Worm (Caenorhabditis elegans) whole organism, L1 larva: ENCODE data around the gene Y1B5A.1.

Experiments
- C34B4.2 ChIP-seq: sonication (generic microtip); optimal IDR thresholded peaks from 2 replicates; lab custom pipeline; 2017; ENCODE audit warnings: mild to moderate bottlenecking, missing genetic modification characterization, missing compliant biosample characterization
- F16B12.6 ChIP-seq: fragments of 150-350 bp; optimal IDR thresholded peaks from 2 replicates; lab custom pipeline; 2014; ENCODE audit warnings: missing biosample characterization, missing genetic modification characterization
- Y116A8C.19 ChIP-seq: sonication (generic microtip); optimal IDR thresholded peaks from 2 replicates; lab custom pipeline; 2016; ENCODE audit warnings: missing compliant biosample characterization, missing genetic modification characterization, borderline replicate concordance
- ama-1 ChIP-seq: fragments of 150-350 bp; optimal IDR thresholded peaks from 2 replicates; lab custom pipeline; 2014
- blmp-1 ChIP-seq: fragments of 150-350 bp; optimal IDR thresholded peaks from 2 replicates; lab custom pipeline; 2014; ENCODE audit warnings: missing biosample characterization, missing genetic modification characterization
- ces-1 ChIP-seq: fragments of 150-350 bp; optimal IDR thresholded peaks from 2 replicates; lab custom pipeline; 2014; ENCODE audit warnings: missing biosample characterization, missing genetic modification reagents, missing genetic modification characterization
- dsc-1 ChIP-seq: sonication (generic microtip); optimal IDR thresholded peaks from 2 replicates; lab custom pipeline; 2016; ENCODE audit warnings: mild to moderate bottlenecking, missing genetic modification characterization, missing compliant biosample characterization
- efl-1 ChIP-seq, 4 experiments: fragments of 150-350 bp; optimal IDR thresholded peaks in 3 of 4; peaks in 1 of 4; 1 replicate in 1 of 4; 2 replicates in 3 of 4; lab custom pipeline; 2014; ENCODE audit warnings: missing biosample characterization in 2 of 4, missing genetic modification characterization in 2 of 4, missing genetic modification reagents in 2 of 4
- egl-13 ChIP-seq: sonication (generic microtip); optimal IDR thresholded peaks from 2 replicates; lab custom pipeline; 2016; ENCODE audit warnings: missing genotype, missing genetic modification reagents, missing genetic modification characterization, missing compliant biosample characterization
- egl-27 ChIP-seq, 2 experiments: fragments of 150-350 bp in 1 of 2; sonication (generic microtip); optimal IDR thresholded peaks; 3 replicates each; lab custom pipeline; 2017 to 2018; ENCODE audit warnings: missing biosample characterization in 2 of 2, missing genetic modification characterization in 2 of 2, missing genetic modification reagents in 2 of 2
- elt-2 ChIP-seq: sonication (generic microtip); optimal IDR thresholded peaks from 2 replicates; lab custom pipeline; 2016; ENCODE audit warnings: missing genetic modification characterization, mild to moderate bottlenecking, inconsistent platforms, missing compliant biosample characterization, missing genetic modification reagents
- fkh-4 ChIP-seq: sonication (generic microtip); optimal IDR thresholded peaks from 2 replicates; lab custom pipeline; 2016; ENCODE audit warnings: missing compliant biosample characterization, missing genetic modification characterization, borderline replicate concordance
- fkh-8 ChIP-seq: sonication (generic microtip); optimal IDR thresholded peaks from 2 replicates; lab custom pipeline; 2016; ENCODE audit warnings: mild to moderate bottlenecking, missing genetic modification characterization, missing compliant biosample characterization
- fos-1 ChIP-seq: fragments of 150-350 bp; optimal IDR thresholded peaks from 2 replicates; lab custom pipeline; 2014; ENCODE audit warnings: missing biosample characterization, missing genetic modification characterization
- hlh-17 ChIP-seq: fragments of 200-800 bp; sonication (Bioruptor generic); optimal IDR thresholded peaks from 2 replicates; lab custom pipeline; 2018; ENCODE audit warnings: missing genetic modification characterization, mild to moderate bottlenecking, missing compliant biosample characterization, moderate library complexity, borderline replicate concordance
- lin-14 ChIP-seq: fragments of 200-800 bp; sonication (Bioruptor generic); optimal IDR thresholded peaks from 2 replicates; lab custom pipeline; 2018; ENCODE audit warnings: mild to moderate bottlenecking, missing genetic modification characterization, moderate library complexity, missing compliant biosample characterization
- lin-15B ChIP-seq: fragments of 150-350 bp; sonication (generic microtip); optimal IDR thresholded peaks from 3 replicates; lab custom pipeline; 2014; ENCODE audit warnings: missing biosample characterization, missing genetic modification characterization
- mdl-1 ChIP-seq, 2 experiments: fragments of 150-350 bp; optimal IDR thresholded peaks; 2 replicates each; lab custom pipeline; 2014 to 2017; ENCODE audit warnings: missing biosample characterization in 2 of 2, missing genetic modification characterization in 2 of 2, inconsistent platforms in 1 of 2
- mef-2 ChIP-seq: fragments of 150-350 bp; optimal IDR thresholded peaks from 2 replicates; lab custom pipeline; 2014; ENCODE audit warnings: missing biosample characterization, missing genetic modification characterization
- mep-1 ChIP-seq: fragments of 150-350 bp; optimal IDR thresholded peaks from 2 replicates; lab custom pipeline; 2014; ENCODE audit warnings: missing biosample characterization, missing genetic modification characterization
- nhr-12 ChIP-seq: sonication (generic microtip); optimal IDR thresholded peaks from 2 replicates; lab custom pipeline; 2017; ENCODE audit warnings: missing biosample characterization, missing genetic modification characterization
- nhr-237 ChIP-seq: fragments of 150-350 bp; optimal IDR thresholded peaks from 2 replicates; lab custom pipeline; 2014; ENCODE audit warnings: missing biosample characterization, missing genetic modification characterization
- nhr-28 ChIP-seq: fragments of 150-350 bp; optimal IDR thresholded peaks from 2 replicates; lab custom pipeline; 2014; ENCODE audit warnings: missing biosample characterization, missing genetic modification characterization
- nhr-77 ChIP-seq: fragments of 150-350 bp; optimal IDR thresholded peaks from 2 replicates; lab custom pipeline; 2014; ENCODE audit warnings: missing biosample characterization, missing genetic modification characterization
- nhr-85 ChIP-seq: sonication (generic microtip); peaks from one replicate; lab custom pipeline; 2016; ENCODE audit warnings: missing genetic modification characterization, inconsistent platforms, missing compliant biosample characterization
- nhr-90 ChIP-seq: sonication (generic microtip); optimal IDR thresholded peaks from 2 replicates; lab custom pipeline; 2016; ENCODE audit warnings: mild to moderate bottlenecking, missing genetic modification characterization, missing compliant biosample characterization; ENCODE audit not compliant: poor library complexity
- skn-1 ChIP-seq: fragments of 150-350 bp; optimal IDR thresholded peaks from 2 replicates; lab custom pipeline; 2014; ENCODE audit warnings: missing biosample characterization, missing genetic modification characterization
- snpc-4 ChIP-seq: fragments of 150-350 bp; optimal IDR thresholded peaks from 2 replicates; lab custom pipeline; 2014; ENCODE audit warnings: missing biosample characterization, missing genetic modification characterization
- sptf-1 ChIP-seq: fragments of 150-350 bp; optimal IDR thresholded peaks from 2 replicates; lab custom pipeline; 2014; ENCODE audit warnings: missing biosample characterization, missing genetic modification characterization
- unc-130 ChIP-seq: fragments of 150-350 bp; optimal IDR thresholded peaks from 2 replicates; lab custom pipeline; 2017; ENCODE audit warnings: missing biosample characterization, missing genetic modification characterization, inconsistent platforms
- unc-98 ChIP-seq: fragments of 200-800 bp; sonication (Bioruptor generic); IDR thresholded peaks from 2 replicates; pipeline ENCODE4 v1.3.6; 2022; ENCODE audit warnings: missing genetic modification characterization, missing compliant biosample characterization
- zag-1 ChIP-seq: fragments of 150-350 bp; optimal IDR thresholded peaks from 2 replicates; lab custom pipeline; 2014; ENCODE audit warnings: missing biosample characterization, missing genetic modification characterization
- zip-4 ChIP-seq: fragments of 200-800 bp; sonication (Bioruptor generic); optimal IDR thresholded peaks from 2 replicates; lab custom pipeline; 2018; ENCODE audit warnings: mild to moderate bottlenecking, missing genetic modification characterization, moderate library complexity, missing compliant biosample characterization
- ztf-4 ChIP-seq: fragments of 150-350 bp; optimal IDR thresholded peaks from 2 replicates; lab custom pipeline; 2014; ENCODE audit warnings: missing biosample characterization, missing genetic modification characterization

The Y1B5A.1 gene

ce11 chrX:7040760-7041159 is 44.4 kb upstream of the Y1B5A.1 start (continued):
- TF ChIP-seq unc-130 (tag; lab: Kevin White, UChicago), result no peak
- TF ChIP-seq sptf-1 (tag; lab: Kevin White, UChicago), result no peak
- TF ChIP-seq egl-13 (tag; lab: Kevin White, UChicago), result no peak
- TF ChIP-seq lin-14, result peak; percentile 80
- no peak for TF ChIP-seq nhr-12 (tag; lab: Kevin White, UChicago)
- no peak for TF ChIP-seq nhr-90 (tag; lab: Kevin White, UChicago)
- peak; percentile 94 for TF ChIP-seq ces-1
- TF ChIP-seq mep-1 (tag; lab: Kevin White, UChicago), result no peak
- TF ChIP-seq ama-1 (lab: Kevin White, UChicago), result no peak
- no peak for TF ChIP-seq C34B4.2 (tag; lab: Kevin White, UChicago)
- no peak for TF ChIP-seq F16B12.6 (tag; lab: Kevin White, UChicago)
- TF ChIP-seq nhr-237 (tag; lab: Kevin White, UChicago), result no peak
- TF ChIP-seq lin-15B (tag; lab: Kevin White, UChicago), result no peak
- no peak for TF ChIP-seq fos-1
- no peak for TF ChIP-seq ztf-4 (tag; lab: Kevin White, UChicago)
- no peak for TF ChIP-seq elt-2 (tag; lab: Kevin White, UChicago)
- TF ChIP-seq nhr-85 (tag; lab: Kevin White, UChicago), result no peak
- TF ChIP-seq Y116A8C.19 (tag; lab: Kevin White, UChicago), result no peak
- TF ChIP-seq zip-4, result no peak
- TF ChIP-seq snpc-4 (tag; lab: Kevin White, UChicago), result no peak
- TF ChIP-seq, all 84 proteins: peak for 7

ce11 chrX:7050290-7050689 is 34.9 kb upstream of the Y1B5A.1 start, which contains the start of gene ubc-17:
Gene ubc-17 (plus strand): TSS chrX:7050590.
- TF ChIP-seq lin-14 (peak; percentile 9), skn-1 (tag; lab: Kevin White, UChicago) (no peak), mef-2 (tag; lab: Kevin White, UChicago) (no peak), fkh-8 (no peak), mdl-1 (tag; optimal IDR thresholded peaks at IDR 0.05; lab: Kevin White, UChicago) (no peak), unc-98 (GFP tag; lab: Robert Waterston, UW) (no peak)

ce11 chrX:7057357-7057756 is 27.8 kb upstream of the Y1B5A.1 start, which contains the start of gene B0403.5:
Gene B0403.5 (plus strand): TSS chrX:7057724.
- TF ChIP-seq blmp-1 (tag; lab: Kevin White, UChicago) (peak; percentile 55), egl-27 (tag; optimal IDR thresholded peaks at IDR 0.05; lab: Kevin White, UChicago) (no peak)
- TF ChIP-seq, all 84 proteins: peak for 1

- no peak for TF ChIP-seq nhr-28 (tag; lab: Kevin White, UChicago)
- TF ChIP-seq ama-1 (lab: Kevin White, UChicago), result no peak
- no peak for TF ChIP-seq mep-1 (tag; lab: Kevin White, UChicago)
- no peak for TF ChIP-seq efl-1 (optimal IDR thresholded peaks at IDR 0.05; lab: Kevin White, UChicago)
- TF ChIP-seq efl-1 (GFP tag; optimal IDR thresholded peaks at IDR 0.05 in 1 of 2; lab: Kevin White, UChicago), result no peak
- peak; percentile 40 for TF ChIP-seq elt-2 (tag; lab: Kevin White, UChicago)
- no peak for TF ChIP-seq hlh-17 (GFP tag; lab: Kevin White, UChicago)
- TF ChIP-seq nhr-77, result no peak
Observed at ce11 chrX:7061265-7061664, 23.9 kb upstream of the Y1B5A.1 start.

ce11 chrX:7063236-7063635 is 21.9 kb upstream of the Y1B5A.1 start, which contains the start of gene B0403.3:
Gene B0403.3 (minus strand): TSS chrX:7063336.
- TF ChIP-seq fkh-4 (tag; lab: Kevin White, UChicago) (peak; percentile 29), dsc-1 (peak; percentile 81), zag-1 (tag; lab: Kevin White, UChicago) (no peak)
